Fruit fly (Drosophila melanogaster) whole organism, embryonic: ENCODE results near the gene RhoGAP5A.

Source experiments
- Ada2b ChIP-seq: fragments of 200-800 bp; sonication (Bioruptor generic); IDR thresholded peaks from 2 replicates; pipeline ENCODE4 v1.3.6; 2022; ENCODE audit warnings: missing biosample characterization, missing genetic modification characterization
- Asciz ChIP-seq: fragments of 200-800 bp; sonication (Bioruptor generic); optimal IDR thresholded peaks from 2 replicates; lab custom pipeline; 2017; ENCODE audit warnings: missing biosample characterization, mild to moderate bottlenecking, missing genetic modification characterization, missing genetic modification reagents
- Blimp-1 ChIP-seq: fragments of 200-800 bp; sonication (Bioruptor generic); optimal IDR thresholded peaks from 3 replicates; lab custom pipeline; 2018; ENCODE audit warnings: missing biosample characterization, missing genetic modification characterization, mild to moderate bottlenecking, moderate library complexity, missing genetic modification reagents
- Bteb2 ChIP-seq: fragments of 200-800 bp; sonication (Bioruptor generic); optimal IDR thresholded peaks from 2 replicates; lab custom pipeline; 2016; ENCODE audit warnings: missing biosample characterization, missing genetic modification characterization
- CG10147 ChIP-seq: fragments of 200-800 bp; sonication (Bioruptor generic); optimal IDR thresholded peaks from 2 replicates; lab custom pipeline; 2019; ENCODE audit warnings: missing biosample characterization, mild to moderate bottlenecking, missing genetic modification characterization, moderate library complexity
- CG1024 ChIP-seq: fragments of 200-800 bp; sonication (Bioruptor generic); IDR thresholded peaks from 2 replicates; pipeline ENCODE4 v1.3.6; 2022; ENCODE audit warnings: missing biosample characterization, missing genetic modification characterization
- CG10654 ChIP-seq: fragments of 200-800 bp; sonication (Bioruptor generic); optimal IDR thresholded peaks from 2 replicates; lab custom pipeline; 2016; ENCODE audit warnings: missing biosample characterization, missing genetic modification characterization
- CG11504 ChIP-seq: fragments of 200-800 bp; sonication (Bioruptor generic); optimal IDR thresholded peaks from 3 replicates; lab custom pipeline; 2019; ENCODE audit warnings: missing biosample characterization, mild to moderate bottlenecking, missing genetic modification characterization, moderate library complexity
- CG13296 ChIP-seq: fragments of 200-800 bp; sonication (Bioruptor generic); optimal IDR thresholded peaks from 3 replicates; lab custom pipeline; 2018; ENCODE audit warnings: missing biosample characterization, mild to moderate bottlenecking, missing genetic modification characterization
- CG14965 ChIP-seq: fragments of 200-800 bp; sonication (Bioruptor generic); optimal IDR thresholded peaks from 2 replicates; lab custom pipeline; 2016; ENCODE audit warnings: missing biosample characterization, missing genetic modification characterization, borderline replicate concordance
- CG17359 ChIP-seq: fragments of 200-800 bp; sonication (Bioruptor generic); optimal IDR thresholded peaks from 3 replicates; lab custom pipeline; 2018; ENCODE audit warnings: missing biosample characterization, mild to moderate bottlenecking, missing genetic modification characterization, moderate library complexity
- CG17385 ChIP-seq: fragments of 200-800 bp; sonication (Bioruptor generic); optimal IDR thresholded peaks from 3 replicates; lab custom pipeline; 2018; ENCODE audit warnings: missing biosample characterization, mild to moderate bottlenecking, missing genetic modification characterization
- CG1832 ChIP-seq: fragments of 200-800 bp; sonication (Bioruptor generic); optimal IDR thresholded peaks from 2 replicates; lab custom pipeline; 2017; ENCODE audit warnings: missing biosample characterization, mild to moderate bottlenecking, missing genetic modification characterization, inconsistent platforms
- CG18619 ChIP-seq: fragments of 200-800 bp; sonication (Bioruptor generic); optimal IDR thresholded peaks from 3 replicates; lab custom pipeline; 2017; ENCODE audit warnings: missing biosample characterization, mild to moderate bottlenecking, missing genetic modification characterization
- CG18764 ChIP-seq: fragments of 200-800 bp; sonication (Bioruptor generic); optimal IDR thresholded peaks from 3 replicates; lab custom pipeline; 2016; ENCODE audit warnings: missing biosample characterization, missing genetic modification characterization
- CG2889 ChIP-seq: fragments of 200-800 bp; sonication (Bioruptor generic); IDR thresholded peaks from 3 replicates; pipeline ENCODE4 v1.3.6; 2022; ENCODE audit warnings: missing biosample characterization, missing genetic modification characterization
- CG33557 ChIP-seq: fragments of 200-800 bp; sonication (Bioruptor generic); optimal IDR thresholded peaks from 2 replicates; lab custom pipeline; 2019; ENCODE audit warnings: missing biosample characterization, mild to moderate bottlenecking, missing genetic modification characterization, moderate library complexity
- CG3838 ChIP-seq: fragments of 200-800 bp; sonication (Bioruptor generic); optimal IDR thresholded peaks from 3 replicates; lab custom pipeline; 2016; ENCODE audit warnings: missing biosample characterization, missing genetic modification characterization
- CG7963 ChIP-seq: fragments of 200-800 bp; sonication (Bioruptor generic); IDR thresholded peaks from 3 replicates; pipeline ENCODE4 v1.3.6; 2022; ENCODE audit warnings: missing biosample characterization, missing genetic modification characterization; ENCODE audit not compliant: partially characterized antibody
- CG8924 ChIP-seq: fragments of 200-800 bp; optimal IDR thresholded peaks from 3 replicates; lab custom pipeline; 2019; ENCODE audit warnings: missing biosample characterization, mild to moderate bottlenecking, missing genetic modification characterization, moderate library complexity
- CHES-1-like ChIP-seq: fragments of 200-800 bp; sonication (Bioruptor generic); optimal IDR thresholded peaks from 2 replicates; lab custom pipeline; 2016; ENCODE audit warnings: missing biosample characterization, missing genetic modification characterization
- Deaf1 ChIP-seq: fragments of 200-800 bp; optimal IDR thresholded peaks from 3 replicates; lab custom pipeline; 2019; ENCODE audit warnings: missing biosample characterization, mild to moderate bottlenecking, missing genetic modification characterization, moderate library complexity
- Doc2 ChIP-seq: fragments of 200-800 bp; sonication (Bioruptor generic); IDR thresholded peaks from 2 replicates; pipeline ENCODE4 v1.3.6; 2022; ENCODE audit warnings: missing biosample characterization, missing genetic modification characterization
- H2.0 ChIP-seq: fragments of 200-800 bp; sonication (Bioruptor generic); IDR thresholded peaks from 2 replicates; pipeline ENCODE4 v1.3.6; 2022; ENCODE audit warnings: missing biosample characterization, missing genetic modification characterization
- Hmr ChIP-seq: fragments of 200-800 bp; sonication (Bioruptor generic); optimal IDR thresholded peaks from 3 replicates; lab custom pipeline; 2017; ENCODE audit warnings: mild to moderate bottlenecking, missing biosample characterization, missing genetic modification reagents, missing genetic modification characterization
- Lhr ChIP-seq: fragments of 200-800 bp; sonication (Bioruptor generic); optimal IDR thresholded peaks from 3 replicates; lab custom pipeline; 2017; ENCODE audit warnings: mild to moderate bottlenecking, missing biosample characterization, missing genetic modification reagents, missing genetic modification characterization
- Med ChIP-seq: fragments of 200-800 bp; sonication (Bioruptor generic); peaks from one replicate; lab custom pipeline; 2016; ENCODE audit warnings: missing biosample characterization, missing genetic modification characterization, mild to moderate bottlenecking, inconsistent platforms, moderate library complexity
- PHDP ChIP-seq: fragments of 200-800 bp; sonication (Bioruptor generic); optimal IDR thresholded peaks from 3 replicates; lab custom pipeline; 2018; ENCODE audit warnings: missing biosample characterization, mild to moderate bottlenecking, missing genetic modification characterization, moderate library complexity
- Rx ChIP-seq: fragments of 200-800 bp; sonication (Bioruptor generic); IDR thresholded peaks from 2 replicates; pipeline ENCODE4 v1.3.6; 2022; ENCODE audit warnings: missing biosample characterization, missing genetic modification characterization
- Spps ChIP-seq: fragments of 200-800 bp; sonication (Bioruptor generic); optimal IDR thresholded peaks from 2 replicates; lab custom pipeline; 2018; ENCODE audit warnings: missing biosample characterization, mild to moderate bottlenecking, missing genetic modification characterization
- amos ChIP-seq: fragments of 200-800 bp; sonication (Bioruptor generic); IDR thresholded peaks from 2 replicates; pipeline ENCODE4 v1.3.6; 2022; ENCODE audit warnings: missing biosample characterization, missing genetic modification characterization; ENCODE audit not compliant: partially characterized antibody
- bbx ChIP-seq: fragments of 200-800 bp; sonication (Bioruptor generic); IDR thresholded peaks from 2 replicates; pipeline ENCODE4 v1.3.6; 2022; ENCODE audit warnings: missing biosample characterization, missing genetic modification characterization; ENCODE audit not compliant: partially characterized antibody
- cas ChIP-seq: fragments of 200-800 bp; sonication (Bioruptor generic); IDR thresholded peaks from 2 replicates; pipeline ENCODE4 v1.3.6; 2022; ENCODE audit warnings: missing biosample characterization, missing genetic modification characterization
- croc ChIP-seq: fragments of 200-800 bp; sonication (Bioruptor generic); conservative IDR thresholded peaks from 3 replicates; pipeline ENCODE4 v1.3.6; 2022; ENCODE audit warnings: missing biosample characterization, missing genetic modification characterization
- dpn ChIP-seq, 2 experiments: fragments of 200-800 bp; sonication (Bioruptor generic); optimal IDR thresholded peaks; 3 replicates each; lab custom pipeline; 2016; ENCODE audit warnings: missing biosample characterization in 2 of 2, missing genetic modification characterization in 2 of 2
- ems ChIP-seq: fragments of 200-800 bp; sonication (Bioruptor generic); optimal IDR thresholded peaks from 3 replicates; lab custom pipeline; 2016; ENCODE audit warnings: missing biosample characterization, missing genetic modification characterization
- fd102C ChIP-seq: fragments of 200-800 bp; sonication (Bioruptor generic); optimal IDR thresholded peaks from 2 replicates; lab custom pipeline; 2018; ENCODE audit warnings: missing biosample characterization, mild to moderate bottlenecking, missing genetic modification characterization, moderate library complexity
- hkb ChIP-seq, 2 experiments: fragments of 200-800 bp in 1 of 2; fragments of >200 bp in 1 of 2; sonication (Bioruptor generic) in 1 of 2; IDR thresholded peaks in 1 of 2; optimal IDR thresholded peaks in 1 of 2; 2 replicates each; pipeline versions ENCODE4 v1.3.6 to Lab custom; 2017 to 2022; ENCODE audit warnings: missing biosample characterization in 1 of 2, missing genetic modification characterization in 1 of 2
- lilli ChIP-seq: fragments of 200-800 bp; sonication (Bioruptor generic); optimal IDR thresholded peaks from 3 replicates; lab custom pipeline; 2016; ENCODE audit warnings: missing biosample characterization, missing genetic modification characterization
- lmd ChIP-seq: fragments of 200-800 bp; sonication (Bioruptor generic); IDR thresholded peaks from 2 replicates; pipeline ENCODE4 v1.3.6; 2022; ENCODE audit warnings: missing biosample characterization, missing genetic modification characterization
- mirr ChIP-seq: fragments of 200-800 bp; sonication (Bioruptor generic); optimal IDR thresholded peaks from 3 replicates; lab custom pipeline; 2018; ENCODE audit warnings: missing biosample characterization, mild to moderate bottlenecking, missing genetic modification characterization
- nmo ChIP-seq: fragments of 200-800 bp; sonication (Bioruptor generic); optimal IDR thresholded peaks from 2 replicates; lab custom pipeline; 2018; ENCODE audit warnings: missing biosample characterization, mild to moderate bottlenecking, missing genetic modification characterization, moderate library complexity
- pnt ChIP-seq: fragments of 200-800 bp; sonication (Bioruptor generic); optimal IDR thresholded peaks from 3 replicates; lab custom pipeline; 2016; ENCODE audit warnings: missing biosample characterization, missing genetic modification characterization
- sens-2 ChIP-seq: fragments of 200-800 bp; sonication (Bioruptor generic); IDR thresholded peaks from 2 replicates; pipeline ENCODE4 v1.3.6; 2022; ENCODE audit warnings: missing biosample characterization, missing genetic modification characterization
- shn ChIP-seq: fragments of 200-800 bp; sonication (Bioruptor generic); optimal IDR thresholded peaks from 3 replicates; lab custom pipeline; 2016; ENCODE audit warnings: missing biosample characterization, missing genetic modification characterization
- stc ChIP-seq: fragments of 200-800 bp; sonication (Bioruptor generic); IDR thresholded peaks from 2 replicates; pipeline ENCODE4 v1.3.6; 2022; ENCODE audit warnings: missing biosample characterization, missing genetic modification characterization
- tll ChIP-seq, 2 experiments: fragments of 200-800 bp in 1 of 2; fragments of >200 bp in 1 of 2; sonication (Bioruptor generic) in 1 of 2; optimal IDR thresholded peaks; 2 replicates each; lab custom pipeline; 2017 to 2019; ENCODE audit warnings: missing biosample characterization in 2 of 2, missing genetic modification characterization in 2 of 2, mild to moderate bottlenecking in 1 of 2, moderate library complexity in 1 of 2
- trh ChIP-seq: fragments of 200-800 bp; sonication (Bioruptor generic); optimal IDR thresholded peaks from 2 replicates; lab custom pipeline; 2016; ENCODE audit warnings: missing biosample characterization, missing genetic modification characterization
- vfl ChIP-seq: fragments of 200-800 bp; sonication (Bioruptor generic); optimal IDR thresholded peaks from 2 replicates; lab custom pipeline; 2016; ENCODE audit warnings: missing biosample characterization, missing genetic modification characterization

RhoGAP5A gene

DNA sequence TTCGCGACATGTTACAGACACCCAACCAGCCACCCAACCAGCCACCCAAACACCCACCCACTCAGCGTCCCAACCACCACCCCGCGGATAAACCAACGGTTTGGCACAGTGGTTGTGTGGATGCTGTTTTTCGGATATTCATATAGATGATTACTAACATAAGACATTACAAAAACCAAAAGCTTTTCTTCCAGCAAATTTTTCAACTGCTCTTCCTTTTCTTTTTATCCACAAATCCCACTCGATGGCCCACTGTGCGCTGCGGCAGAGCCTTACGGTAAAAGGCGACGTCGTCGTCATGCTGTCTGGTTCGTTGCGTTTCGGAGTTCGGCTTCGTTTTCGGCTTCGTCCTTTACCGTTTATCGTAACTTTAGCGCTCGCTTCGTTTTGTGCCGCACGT is 20.0 kb upstream of the RhoGAP5A start (continued):
- TF ChIP-seq H2.0 (GFP tag; lab: Robert Waterston, UW): peak; percentile 47; the same call in 1 of the 2 replicates
- TF ChIP-seq CG8924: peak; percentile 27
- TF ChIP-seq Blimp-1 (GFP tag; lab: Kevin White, UChicago): no peak
- peak; percentile 94 for TF ChIP-seq Med (GFP tag; lab: Kevin White, UChicago)
- peak; percentile 25 to 27 for TF ChIP-seq dpn (GFP tag; optimal IDR thresholded peaks at IDR 0.05; lab: Kevin White, UChicago)
- TF ChIP-seq bbx: no peak
- no peak; the same call in 1 of the 2 replicates for TF ChIP-seq stc
- TF ChIP-seq CG1832 (GFP tag; lab: Kevin White, UChicago): no peak
- no peak for TF ChIP-seq sens-2 (GFP tag; lab: Robert Waterston, UW)
- TF ChIP-seq Doc2: no peak
- TF ChIP-seq mirr (GFP tag; lab: Kevin White, UChicago): peak; percentile 20
- peak; percentile 41 for TF ChIP-seq pnt (GFP tag; lab: Kevin White, UChicago)
- TF ChIP-seq croc (GFP tag; lab: Robert Waterston, UW): peak; percentile 27; the same call in 1 of the 3 replicates
- peak; percentile 50; the same call in 1 of the 2 replicates for TF ChIP-seq CG1024 (GFP tag; lab: Robert Waterston, UW)
- TF ChIP-seq CG3838 (GFP tag; lab: Kevin White, UChicago): no peak
- peak; percentile 48; the same call in 1 of the 3 replicates for TF ChIP-seq CG2889
- peak; percentile 11 for TF ChIP-seq Spps (tag; lab: Kevin White, UChicago)
- no peak for TF ChIP-seq trh (GFP tag; lab: Kevin White, UChicago)
- no peak for TF ChIP-seq tll (GFP tag; optimal IDR thresholded peaks at IDR 0.05; lab: Kevin White, UChicago)
- no peak for TF ChIP-seq CG14965 (GFP tag; lab: Kevin White, UChicago)
- TF ChIP-seq Ada2b (GFP tag; lab: Robert Waterston, UW): peak; percentile 53; the same call in 1 of the 2 replicates
- TF ChIP-seq CG11504 (tag; lab: Kevin White, UChicago): peak; percentile 43
- peak; percentile 28 for TF ChIP-seq CG10147 (GFP tag; lab: Kevin White, UChicago)
- no peak for TF ChIP-seq CG18764 (GFP tag; lab: Kevin White, UChicago)
- no peak for TF ChIP-seq hkb (optimal IDR thresholded peaks at IDR 0.05; lab: Kevin White, UChicago)
- TF ChIP-seq hkb (GFP tag; IDR thresholded peaks at IDR 0.05; lab: Robert Waterston, UW): peak; percentile 69
- TF ChIP-seq CHES-1-like: peak; percentile 25
- TF ChIP-seq lmd (GFP tag; lab: Robert Waterston, UW): peak; percentile 67
- TF ChIP-seq CG13296: peak; percentile 38
- peak; percentile 54; the same call in 1 of the 2 replicates for TF ChIP-seq Rx (GFP tag; lab: Robert Waterston, UW)
- no peak for TF ChIP-seq amos (GFP tag; lab: Robert Waterston, UW)
- peak; percentile 58 for TF ChIP-seq Hmr (GFP tag; lab: Kevin White, UChicago)
- TF ChIP-seq CG10654: no peak
- peak; percentile 48 for TF ChIP-seq nmo (GFP tag; lab: Kevin White, UChicago)
- TF ChIP-seq PHDP (tag; lab: Kevin White, UChicago): peak; percentile 56
- TF ChIP-seq CG33557 (GFP tag; lab: Kevin White, UChicago): no peak
- peak; percentile 18 for TF ChIP-seq CG17385 (GFP tag; lab: Kevin White, UChicago)
- TF ChIP-seq vfl (GFP tag; lab: Kevin White, UChicago): peak; percentile 39
- TF ChIP-seq cas (GFP tag; lab: Robert Waterston, UW): no peak
- no peak for TF ChIP-seq Lhr
- TF ChIP-seq Bteb2 (GFP tag; lab: Kevin White, UChicago): peak; percentile 38
- peak; percentile 63 for TF ChIP-seq lilli (GFP tag; lab: Kevin White, UChicago)
- TF ChIP-seq fd102C (GFP tag; lab: Kevin White, UChicago): no peak
- no peak for TF ChIP-seq CG7963 (GFP tag; lab: Robert Waterston, UW)
- TF ChIP-seq CG18619 (GFP tag; lab: Kevin White, UChicago): peak; percentile 32
- peak; percentile 52 for TF ChIP-seq ems
- peak; percentile 87 for TF ChIP-seq Deaf1 (tag; lab: Kevin White, UChicago)
- peak; percentile 13 for TF ChIP-seq shn
- TF ChIP-seq Asciz (GFP tag; lab: Kevin White, UChicago): peak; percentile 19
- TF ChIP-seq CG17359 (tag; lab: Kevin White, UChicago): peak; percentile 69
